Fruit fly (Drosophila melanogaster): ENCODE results near the gene CG33995.

Gene CG33995

dm6 chr2L:5088649-5089270 lies 45.7 kb downstream of the CG33995 start:
- peak; percentile 87 for TF ChIP-seq HLH4C (GFP tag; IDR thresholded peaks at IDR 0.05; ENCODE audit: partially characterized antibody)
- no peak for TF ChIP-seq btn (GFP tag; optimal IDR thresholded peaks at IDR 0.05)
- peak; percentile 74 for TF ChIP-seq nerfin-2 (GFP tag; IDR thresholded peaks at IDR 0.05; ENCODE audit: partially characterized antibody)
- TF ChIP-seq chinmo (GFP tag; IDR thresholded peaks at IDR 0.05; ENCODE audit: partially characterized antibody): 0 out of 4 replicates have a peak, but pooled peaks have one; percentile 37
- TF ChIP-seq CG3407 (GFP tag; optimal IDR thresholded peaks at IDR 0.05): no peak
- peak; percentile 42; the same call in 1 of the 2 replicates for TF ChIP-seq bbx (GFP tag; IDR thresholded peaks at IDR 0.05; ENCODE audit: partially characterized antibody)
- peak; percentile 71 for TF ChIP-seq CG14860 (GFP tag; IDR thresholded peaks at IDR 0.05; ENCODE audit: partially characterized antibody)
- TF ChIP-seq tgo (GFP tag; IDR thresholded peaks at IDR 0.05): no peak
- peak; percentile 54 for TF ChIP-seq vnd (GFP tag; IDR thresholded peaks at IDR 0.05; ENCODE audit: partially characterized antibody)
- no peak for TF ChIP-seq exex (tag; optimal IDR thresholded peaks at IDR 0.05)
- TF ChIP-seq CG16813 (GFP tag; IDR thresholded peaks at IDR 0.05; ENCODE audit: partially characterized antibody): peak; percentile 69
- TF ChIP-seq CG7963 (GFP tag; IDR thresholded peaks at IDR 0.05; ENCODE audit: partially characterized antibody): peak; percentile 73; the same call in 1 of the 3 replicates
- TF ChIP-seq CG13287 (GFP tag; IDR thresholded peaks at IDR 0.05; ENCODE audit: partially characterized antibody): peak; percentile 21; the same call in 1 of the 2 replicates
- peak; percentile 76 for TF ChIP-seq Ets65A (GFP tag)
- TF ChIP-seq tna (GFP tag; IDR thresholded peaks at IDR 0.05; ENCODE audit: partially characterized antibody): peak; percentile 79
- no peak for TF ChIP-seq fru (optimal IDR thresholded peaks at IDR 0.05)
- TF ChIP-seq CG12391 (tag; optimal IDR thresholded peaks at IDR 0.05): no peak
- TF ChIP-seq Sin3A (optimal IDR thresholded peaks at IDR 0.05): no peak
- TF ChIP-seq D19B (GFP tag; optimal IDR thresholded peaks at IDR 0.05): peak; percentile 26
- TF ChIP-seq sna (GFP tag; IDR thresholded peaks at IDR 0.05; ENCODE audit: partially characterized antibody): 0 out of 2 replicates have a peak, but pooled peaks have one; percentile 54
- peak; percentile 76 for TF ChIP-seq CG6791 (GFP tag; IDR thresholded peaks at IDR 0.05; ENCODE audit: partially characterized antibody)
- peak; percentile 53 for TF ChIP-seq Bgb (GFP tag; IDR thresholded peaks at IDR 0.05; ENCODE audit: partially characterized antibody)
- TF ChIP-seq hb (GFP tag; IDR thresholded peaks at IDR 0.05; ENCODE audit: partially characterized antibody): peak; percentile 62; the same call in 1 of the 3 replicates
- peak; percentile 57 for TF ChIP-seq Scr (GFP tag; IDR thresholded peaks at IDR 0.05; ENCODE audit: partially characterized antibody)
- TF ChIP-seq Dll (GFP tag; IDR thresholded peaks at IDR 0.05; ENCODE audit: partially characterized antibody): 0 out of 4 replicates have a peak, but pooled peaks have one; percentile 41
- peak; percentile 53 for TF ChIP-seq ato (GFP tag; IDR thresholded peaks at IDR 0.05; ENCODE audit: partially characterized antibody)

- TF ChIP-seq ATbp (GFP tag; optimal IDR thresholded peaks at IDR 0.05): no peak
- no peak for TF ChIP-seq pzg (GFP tag; optimal IDR thresholded peaks at IDR 0.05)
Measured at dm6 chr2L:5089642-5090041, 46.6 kb downstream of the CG33995 start.

- TF ChIP-seq Opbp (GFP tag; IDR thresholded peaks at IDR 0.05; ENCODE audit: partially characterized antibody) (no peak), CG3726 (GFP tag; IDR thresholded peaks at IDR 0.05) (no peak), CG15514 (GFP tag; optimal IDR thresholded peaks at IDR 0.05) (no peak), Hmr (GFP tag; optimal IDR thresholded peaks at IDR 0.05) (no peak), Drgx (GFP tag; IDR thresholded peaks at IDR 0.05) (peak; percentile 44; the same call in 1 of the 2 replicates), CG10366 (GFP tag; IDR thresholded peaks at IDR 0.05) (peak; percentile 7; the same call in 1 of the 2 replicates)
Measured at dm6 chr2L:5090352-5090751, 47.3 kb downstream of the CG33995 start.

Measured in whole organism, embryonic.